Fruit fly (Drosophila melanogaster) whole organism, embryonic: Measurements from ENCODE around the gene CG7432.

Experiments
- B-H2 ChIP-seq: fragments of 200-800 bp; sonication (Bioruptor generic); optimal IDR thresholded peaks from 2 replicates; lab custom pipeline; 2018; ENCODE audit warnings: missing biosample characterization, mild to moderate bottlenecking, missing genetic modification characterization
- C15 ChIP-seq: fragments of 200-800 bp; sonication (Bioruptor generic); IDR thresholded peaks from 3 replicates; pipeline ENCODE4 v1.3.6; 2022; ENCODE audit warnings: missing biosample characterization, missing genetic modification characterization
- CG10267 ChIP-seq: fragments of 200-800 bp; sonication (Bioruptor generic); optimal IDR thresholded peaks from 2 replicates; lab custom pipeline; 2018; ENCODE audit warnings: missing biosample characterization, mild to moderate bottlenecking, missing genetic modification characterization, moderate library complexity
- CG10959 ChIP-seq: fragments of 200-800 bp; sonication (Bioruptor generic); IDR thresholded peaks from 2 replicates; pipeline ENCODE4 v1.3.6; 2022; ENCODE audit warnings: missing biosample characterization, missing genetic modification characterization
- CG12071 ChIP-seq: fragments of 200-800 bp; sonication (Bioruptor generic); optimal IDR thresholded peaks from 3 replicates; lab custom pipeline; 2018; ENCODE audit warnings: missing biosample characterization, mild to moderate bottlenecking, missing genetic modification characterization
- CG12299 ChIP-seq: fragments of 200-800 bp; sonication (Bioruptor generic); optimal IDR thresholded peaks from 2 replicates; lab custom pipeline; 2018; ENCODE audit warnings: missing biosample characterization, mild to moderate bottlenecking, missing genetic modification characterization
- CG12942 ChIP-seq: fragments of 200-800 bp; sonication (Bioruptor generic); optimal IDR thresholded peaks from 3 replicates; lab custom pipeline; 2016; ENCODE audit warnings: missing biosample characterization, missing genetic modification characterization
- CG16813 ChIP-seq: fragments of 200-800 bp; sonication (Bioruptor generic); IDR thresholded peaks from 3 replicates; pipeline ENCODE4 v1.3.6; 2022; ENCODE audit warnings: missing biosample characterization, missing genetic modification characterization; ENCODE audit not compliant: partially characterized antibody
- CG17186 ChIP-seq: fragments of 200-800 bp; sonication (Bioruptor generic); optimal IDR thresholded peaks from 3 replicates; lab custom pipeline; 2017; ENCODE audit warnings: missing biosample characterization, missing genetic modification reagents, missing genetic modification characterization
- CG17912 ChIP-seq: fragments of 200-800 bp; sonication (Bioruptor generic); optimal IDR thresholded peaks from 2 replicates; lab custom pipeline; 2018; ENCODE audit warnings: missing biosample characterization, mild to moderate bottlenecking, missing genetic modification characterization
- CG18476 ChIP-seq: fragments of 200-800 bp; sonication (Bioruptor generic); optimal IDR thresholded peaks from 2 replicates; lab custom pipeline; 2016; ENCODE audit warnings: missing biosample characterization, mild to moderate bottlenecking, missing genetic modification characterization
- CG2678 ChIP-seq: fragments of 200-800 bp; sonication (Bioruptor generic); optimal IDR thresholded peaks from 3 replicates; lab custom pipeline; 2019; ENCODE audit warnings: missing biosample characterization, mild to moderate bottlenecking, missing genetic modification characterization, moderate library complexity
- CG2889 ChIP-seq: fragments of 200-800 bp; sonication (Bioruptor generic); IDR thresholded peaks from 3 replicates; pipeline ENCODE4 v1.3.6; 2022; ENCODE audit warnings: missing biosample characterization, missing genetic modification characterization
- CG34376 ChIP-seq: fragments of 200-800 bp; sonication (Bioruptor generic); optimal IDR thresholded peaks from 2 replicates; lab custom pipeline; 2018; ENCODE audit warnings: missing biosample characterization, mild to moderate bottlenecking, missing genetic modification characterization
- CG3726 ChIP-seq: fragments of 200-800 bp; sonication (Bioruptor generic); IDR thresholded peaks from 3 replicates; pipeline ENCODE4, ENCODE4 v1.3.6; 2022; ENCODE audit warnings: missing biosample characterization, missing genetic modification characterization
- CG3995 ChIP-seq: fragments of 200-800 bp; sonication (Bioruptor generic); optimal IDR thresholded peaks from 3 replicates; lab custom pipeline; 2016; ENCODE audit warnings: missing biosample characterization, missing genetic modification characterization
- CG4707 ChIP-seq: fragments of 200-800 bp; sonication (Bioruptor generic); optimal IDR thresholded peaks from 2 replicates; lab custom pipeline; 2018; ENCODE audit warnings: missing biosample characterization, mild to moderate bottlenecking, missing genetic modification characterization, moderate library complexity
- CG5953 ChIP-seq: fragments of 200-800 bp; sonication (Bioruptor generic); IDR thresholded peaks from 2 replicates; pipeline ENCODE4 v1.3.6; 2022; ENCODE audit warnings: missing biosample characterization, missing genetic modification characterization
- CG6254 ChIP-seq: fragments of 200-800 bp; sonication (Bioruptor generic); optimal IDR thresholded peaks from 3 replicates; lab custom pipeline; 2017; ENCODE audit warnings: mild to moderate bottlenecking, missing biosample characterization, missing genetic modification reagents, missing genetic modification characterization
- CG7372 ChIP-seq: fragments of 200-800 bp; sonication (Bioruptor generic); IDR thresholded peaks from 2 replicates; pipeline ENCODE4 v1.3.6; 2022; ENCODE audit warnings: missing biosample characterization, missing genetic modification characterization
- CG9817 ChIP-seq: fragments of 200-800 bp; sonication (Bioruptor generic); optimal IDR thresholded peaks from 2 replicates; lab custom pipeline; 2018; ENCODE audit warnings: missing biosample characterization, mild to moderate bottlenecking, missing genetic modification characterization, moderate library complexity
- CG9932 ChIP-seq: fragments of 200-800 bp; sonication (Bioruptor generic); IDR thresholded peaks from 2 replicates; pipeline ENCODE4 v1.3.6; 2022; ENCODE audit warnings: missing biosample characterization, missing genetic modification characterization
- Ets97D ChIP-seq: fragments of 200-800 bp; sonication (Bioruptor generic); optimal IDR thresholded peaks from 3 replicates; lab custom pipeline; 2016; ENCODE audit warnings: missing biosample characterization, missing genetic modification characterization
- Fer3 ChIP-seq: fragments of 200-800 bp; sonication (Bioruptor generic); optimal IDR thresholded peaks from 2 replicates; lab custom pipeline; 2018; ENCODE audit warnings: missing biosample characterization, mild to moderate bottlenecking, missing genetic modification characterization, moderate library complexity
- HLH3B ChIP-seq: fragments of 200-800 bp; sonication (Bioruptor generic); IDR thresholded peaks from 2 replicates; pipeline ENCODE4 v1.3.6; 2022; ENCODE audit warnings: missing biosample characterization, missing genetic modification characterization
- HmgD ChIP-seq: fragments of 200-800 bp; sonication (Bioruptor generic); optimal IDR thresholded peaks from 3 replicates; lab custom pipeline; 2016; ENCODE audit warnings: missing biosample characterization, missing genetic modification characterization
- Hmx ChIP-seq: fragments of 200-800 bp; sonication (Bioruptor generic); optimal IDR thresholded peaks from 2 replicates; lab custom pipeline; 2016; ENCODE audit warnings: missing biosample characterization, missing genetic modification characterization
- Meics ChIP-seq: fragments of 200-800 bp; sonication (Bioruptor generic); optimal IDR thresholded peaks from 2 replicates; lab custom pipeline; 2017; ENCODE audit warnings: missing biosample characterization, mild to moderate bottlenecking, missing genetic modification characterization
- Oli ChIP-seq: fragments of 200-800 bp; sonication (Bioruptor generic); optimal IDR thresholded peaks from 2 replicates; lab custom pipeline; 2018; ENCODE audit warnings: missing biosample characterization, mild to moderate bottlenecking, missing genetic modification characterization, moderate library complexity
- Opbp ChIP-seq: fragments of 200-800 bp; sonication (Bioruptor generic); IDR thresholded peaks from 3 replicates; pipeline ENCODE4 v1.3.6; 2022; ENCODE audit warnings: missing biosample characterization, missing genetic modification characterization; ENCODE audit not compliant: partially characterized antibody
- Optix ChIP-seq: fragments of 200-800 bp; sonication (Bioruptor generic); IDR thresholded peaks from 3 replicates; pipeline ENCODE4 v1.3.6; 2022; ENCODE audit warnings: missing biosample characterization, missing genetic modification characterization
- Ptx1 ChIP-seq: fragments of 200-800 bp; sonication (Bioruptor generic); IDR thresholded peaks from 2 replicates; pipeline ENCODE4 v1.3.6; 2022; ENCODE audit warnings: missing biosample characterization, missing genetic modification characterization
- Rx ChIP-seq: fragments of 200-800 bp; sonication (Bioruptor generic); IDR thresholded peaks from 2 replicates; pipeline ENCODE4 v1.3.6; 2022; ENCODE audit warnings: missing biosample characterization, missing genetic modification characterization
- ab ChIP-seq: fragments of 200-800 bp; sonication (Bioruptor generic); optimal IDR thresholded peaks from 2 replicates; lab custom pipeline; 2016; ENCODE audit warnings: missing biosample characterization, missing genetic modification characterization
- ash1 ChIP-seq: fragments of 200-800 bp; sonication (Bioruptor generic); optimal IDR thresholded peaks from 2 replicates; lab custom pipeline; 2018; ENCODE audit warnings: missing biosample characterization, mild to moderate bottlenecking, missing genetic modification characterization
- en ChIP-seq: fragments of 200-800 bp; sonication (Bioruptor generic); optimal IDR thresholded peaks from 2 replicates; lab custom pipeline; 2016; ENCODE audit warnings: missing biosample characterization, missing genetic modification characterization
- fd64A ChIP-seq: fragments of 200-800 bp; sonication (Bioruptor generic); optimal IDR thresholded peaks from 3 replicates; lab custom pipeline; 2018; ENCODE audit warnings: missing biosample characterization, mild to moderate bottlenecking, missing genetic modification characterization
- gfzf ChIP-seq: fragments of 200-800 bp; sonication (Bioruptor generic); optimal IDR thresholded peaks from 2 replicates; lab custom pipeline; 2016; ENCODE audit warnings: missing biosample characterization, mild to moderate bottlenecking, missing genetic modification characterization, moderate library complexity
- gsb ChIP-seq: fragments of 200-800 bp; sonication (Bioruptor generic); IDR thresholded peaks from 2 replicates; pipeline ENCODE4 v1.3.6; 2022; ENCODE audit warnings: missing biosample characterization, missing genetic modification characterization
- ind ChIP-seq: fragments of 200-800 bp; sonication (Bioruptor generic); optimal IDR thresholded peaks from 3 replicates; lab custom pipeline; 2016; ENCODE audit warnings: missing biosample characterization, missing genetic modification characterization
- kah ChIP-seq: fragments of 200-800 bp; sonication (Bioruptor generic); optimal IDR thresholded peaks from 2 replicates; lab custom pipeline; 2018; ENCODE audit warnings: missing biosample characterization, mild to moderate bottlenecking, missing genetic modification characterization
- luna ChIP-seq: fragments of 200-800 bp; sonication (Bioruptor generic); optimal IDR thresholded peaks from 2 replicates; lab custom pipeline; 2016; ENCODE audit warnings: missing biosample characterization, missing genetic modification characterization
- mam ChIP-seq: fragments of 200-800 bp; sonication (Bioruptor generic); optimal IDR thresholded peaks from 3 replicates; lab custom pipeline; 2016; ENCODE audit warnings: missing biosample characterization, missing genetic modification characterization
- nau ChIP-seq: fragments of 200-800 bp; sonication (Bioruptor generic); optimal IDR thresholded peaks from 3 replicates; lab custom pipeline; 2017; ENCODE audit warnings: missing biosample characterization, mild to moderate bottlenecking, missing genetic modification characterization, missing genetic modification reagents
- nmo ChIP-seq: fragments of 200-800 bp; sonication (Bioruptor generic); optimal IDR thresholded peaks from 2 replicates; lab custom pipeline; 2018; ENCODE audit warnings: missing biosample characterization, mild to moderate bottlenecking, missing genetic modification characterization, moderate library complexity
- pros ChIP-seq: fragments of 200-800 bp; sonication (Bioruptor generic); optimal IDR thresholded peaks from 3 replicates; lab custom pipeline; 2019; ENCODE audit warnings: missing biosample characterization, mild to moderate bottlenecking, missing genetic modification characterization, moderate library complexity
- slou ChIP-seq: fragments of 200-800 bp; sonication (Bioruptor generic); optimal IDR thresholded peaks from 3 replicates; lab custom pipeline; 2016; ENCODE audit warnings: missing biosample characterization, missing genetic modification characterization
- trh ChIP-seq: fragments of 200-800 bp; sonication (Bioruptor generic); optimal IDR thresholded peaks from 2 replicates; lab custom pipeline; 2016; ENCODE audit warnings: missing biosample characterization, missing genetic modification characterization
- twi ChIP-seq: fragments of 200-800 bp; optimal IDR thresholded peaks from 2 replicates; lab custom pipeline; 2019; ENCODE audit warnings: missing biosample characterization, mild to moderate bottlenecking, missing genetic modification characterization, moderate library complexity
- unc-4 ChIP-seq: fragments of 200-800 bp; sonication (Bioruptor generic); IDR thresholded peaks from 2 replicates; pipeline ENCODE4 v1.3.6; 2022; ENCODE audit warnings: missing biosample characterization, missing genetic modification characterization; ENCODE audit not compliant: partially characterized antibody

Gene CG7432

dm6 chr3R:19648289-19648916, 16.4 kb upstream of the CG7432 start, which contains the start of the genes CG6195 and CG31220 (continued):
- TF ChIP-seq nau (GFP tag; lab: Kevin White, UChicago), result no peak
- TF ChIP-seq CG3726 (GFP tag; lab: Robert Waterston, UW), result no peak
- no peak for TF ChIP-seq ab (GFP tag; lab: Kevin White, UChicago)
- TF ChIP-seq CG9932 (GFP tag; lab: Robert Waterston, UW), result no peak
- no peak for TF ChIP-seq C15 (GFP tag; lab: Robert Waterston, UW)
- peak; percentile 22 for TF ChIP-seq HmgD (GFP tag; lab: Kevin White, UChicago)
- TF ChIP-seq mam (GFP tag; lab: Kevin White, UChicago), result no peak
- TF ChIP-seq en (GFP tag; lab: Kevin White, UChicago), result no peak
- no peak for TF ChIP-seq CG9817 (tag; lab: Kevin White, UChicago)
- TF ChIP-seq CG4707 (GFP tag; lab: Kevin White, UChicago), result no peak
- peak; percentile 14 for TF ChIP-seq CG17186 (GFP tag; lab: Kevin White, UChicago)
- TF ChIP-seq fd64A, result no peak
- TF ChIP-seq CG12942 (GFP tag; lab: Kevin White, UChicago), result no peak
- no peak for TF ChIP-seq Meics (GFP tag; lab: Kevin White, UChicago)
- TF ChIP-seq twi, result no peak
- TF ChIP-seq CG3995 (GFP tag; lab: Kevin White, UChicago), result peak; percentile 32
- no peak for TF ChIP-seq ash1 (GFP tag; lab: Kevin White, UChicago)
- no peak for TF ChIP-seq Hmx
- no peak for TF ChIP-seq Ptx1 (GFP tag; lab: Robert Waterston, UW)
- no peak for TF ChIP-seq HLH3B (GFP tag; lab: Robert Waterston, UW)
- TF ChIP-seq Optix (GFP tag; lab: Robert Waterston, UW), result peak; percentile 34; the same call in 1 of the 3 replicates
- TF ChIP-seq Opbp (GFP tag; lab: Robert Waterston, UW), result no peak
- no peak for TF ChIP-seq CG10959
- no peak; the same call in 2 of the 3 replicates for TF ChIP-seq CG16813 (GFP tag; lab: Robert Waterston, UW)
- TF ChIP-seq CG17912, result no peak
- TF ChIP-seq B-H2, result no peak
- TF ChIP-seq CG34376 (GFP tag; lab: Kevin White, UChicago), result no peak
- TF ChIP-seq CG12071, result no peak
- TF ChIP-seq ind (GFP tag; lab: Kevin White, UChicago), result no peak
- no peak for TF ChIP-seq CG2889 (GFP tag; lab: Robert Waterston, UW)
- TF ChIP-seq nmo (GFP tag; lab: Kevin White, UChicago), result peak; percentile 42
- TF ChIP-seq gfzf (GFP tag; lab: Kevin White, UChicago), result peak; percentile 48
- TF ChIP-seq Rx (GFP tag; lab: Robert Waterston, UW), result no peak
- TF ChIP-seq slou, result no peak
- TF ChIP-seq CG7372, result no peak
- TF ChIP-seq Ets97D (GFP tag; lab: Kevin White, UChicago), result peak; percentile 57
- TF ChIP-seq CG12299 (tag; lab: Kevin White, UChicago), result peak; percentile 14
- no peak for TF ChIP-seq CG6254 (GFP tag; lab: Kevin White, UChicago)
- TF ChIP-seq Fer3 (tag; lab: Kevin White, UChicago), result no peak
- TF ChIP-seq CG10267 (tag; lab: Kevin White, UChicago), result peak; percentile 26
- no peak for TF ChIP-seq pros
- no peak for TF ChIP-seq luna (GFP tag; lab: Kevin White, UChicago)
- no peak for TF ChIP-seq CG2678
- TF ChIP-seq unc-4 (GFP tag; lab: Robert Waterston, UW), result 0 out of 2 replicates have a peak, but pooled peaks have one; percentile 41
- 0 out of 2 replicates have a peak, but pooled peaks have one; percentile 35 for TF ChIP-seq CG5953 (GFP tag; lab: Robert Waterston, UW)
- TF ChIP-seq gsb (GFP tag; lab: Robert Waterston, UW), result no peak
- no peak for TF ChIP-seq kah (GFP tag; lab: Kevin White, UChicago)
- no peak for TF ChIP-seq Oli (tag; lab: Kevin White, UChicago)
- no peak for TF ChIP-seq trh
- no peak for TF ChIP-seq CG18476 (GFP tag; lab: Kevin White, UChicago)
